Fruit fly (Drosophila melanogaster): ENCODE data around the gene sgl.

The sgl gene

dm6 chr3L:6968961-6969814 lies 4.6 kb upstream of the sgl start, which contains the start of the genes Mis12 and CG9953 (continued):
- TF ChIP-seq CG6689 (GFP tag; IDR thresholded peaks at IDR 0.05): peak; percentile 70
- TF ChIP-seq CG2875 (GFP tag; optimal IDR thresholded peaks at IDR 0.05): no peak
- no peak for TF ChIP-seq salm (tag; optimal IDR thresholded peaks at IDR 0.05)
- TF ChIP-seq bcd (GFP tag; optimal IDR thresholded peaks at IDR 0.05): peak; percentile 39
- no peak for TF ChIP-seq pita (GFP tag; optimal IDR thresholded peaks at IDR 0.05)
- TF ChIP-seq Atf-2 (GFP tag; optimal IDR thresholded peaks at IDR 0.05): no peak
- TF ChIP-seq CkIIα-i1 (GFP tag; IDR thresholded peaks at IDR 0.05): no peak
- no peak for TF ChIP-seq Antp (GFP tag; optimal IDR thresholded peaks at IDR 0.05)
- TF ChIP-seq CG7786 (GFP tag; optimal IDR thresholded peaks at IDR 0.05): no peak
- no peak for TF ChIP-seq CG6272 (GFP tag; IDR thresholded peaks at IDR 0.05)
- TF ChIP-seq ewg (GFP tag; optimal IDR thresholded peaks at IDR 0.05): no peak
- TF ChIP-seq Mad (GFP tag; optimal IDR thresholded peaks at IDR 0.05): no peak
- TF ChIP-seq HLH4C (GFP tag; IDR thresholded peaks at IDR 0.05; ENCODE audit: partially characterized antibody): no peak
- TF ChIP-seq Lim3 (GFP tag; IDR thresholded peaks at IDR 0.05): no peak
- TF ChIP-seq CG8281 (tag; optimal IDR thresholded peaks at IDR 0.05): no peak
- TF ChIP-seq Dek (tag; optimal IDR thresholded peaks at IDR 0.05): peak; percentile 4
- no peak for TF ChIP-seq seq (GFP tag; IDR thresholded peaks at IDR 0.05)
- peak; percentile 45 for TF ChIP-seq CG15479 (GFP tag; optimal IDR thresholded peaks at IDR 0.05)
- TF ChIP-seq CG4424 (GFP tag; optimal IDR thresholded peaks at IDR 0.05): peak; percentile 35
- peak; percentile 47 for TF ChIP-seq lilli (GFP tag; optimal IDR thresholded peaks at IDR 0.05)
- TF ChIP-seq sim (GFP tag; IDR thresholded peaks at IDR 0.05): peak; percentile 40; the same call in 1 of the 2 replicates
- TF ChIP-seq HmgD (GFP tag; optimal IDR thresholded peaks at IDR 0.05): no peak
- TF ChIP-seq CG17568 (GFP tag; optimal IDR thresholded peaks at IDR 0.05): no peak
- no peak for TF ChIP-seq zen2 (GFP tag; IDR thresholded peaks at IDR 0.05; ENCODE audit: partially characterized antibody)
- TF ChIP-seq CG30431 (GFP tag; optimal IDR thresholded peaks at IDR 0.05): no peak
- no peak for TF ChIP-seq CG14441 (GFP tag; IDR thresholded peaks at IDR 0.05)
- no peak for TF ChIP-seq danr (GFP tag; IDR thresholded peaks at IDR 0.05)
- no peak for TF ChIP-seq CG1603 (tag; optimal IDR thresholded peaks at IDR 0.05)
- TF ChIP-seq HmgZ (tag; optimal IDR thresholded peaks at IDR 0.05): no peak
- peak; percentile 72 for TF ChIP-seq wek (GFP tag; optimal IDR thresholded peaks at IDR 0.05)
- TF ChIP-seq mirr (GFP tag; optimal IDR thresholded peaks at IDR 0.05): no peak
- peak; percentile 68 for TF ChIP-seq CG9727 (GFP tag; optimal IDR thresholded peaks at IDR 0.05)
- no peak for TF ChIP-seq CG14860 (GFP tag; IDR thresholded peaks at IDR 0.05; ENCODE audit: partially characterized antibody)
- TF ChIP-seq HLHmδ (GFP tag; optimal IDR thresholded peaks at IDR 0.05): no peak
- no peak for TF ChIP-seq CG18476 (GFP tag; optimal IDR thresholded peaks at IDR 0.05)
- TF ChIP-seq caup (GFP tag; optimal IDR thresholded peaks at IDR 0.05; ENCODE audit: severe bottlenecking): no peak
- TF ChIP-seq fu2 (GFP tag; optimal IDR thresholded peaks at IDR 0.05): no peak
- no peak for TF ChIP-seq CG1529 (GFP tag; optimal IDR thresholded peaks at IDR 0.05)
- no peak for TF ChIP-seq crp (GFP tag; optimal IDR thresholded peaks at IDR 0.05)
- 0 out of 2 replicates have a peak, but pooled peaks have one; percentile 23 for TF ChIP-seq Drgx (GFP tag; IDR thresholded peaks at IDR 0.05)
- TF ChIP-seq B-H2 (GFP tag; optimal IDR thresholded peaks at IDR 0.05): no peak
- no peak; the same call in 1 of the 2 replicates for TF ChIP-seq stc (GFP tag; IDR thresholded peaks at IDR 0.05)
- TF ChIP-seq wor (GFP tag; IDR thresholded peaks at IDR 0.05): no peak
- TF ChIP-seq CG9215 (GFP tag; IDR thresholded peaks at IDR 0.05): peak; percentile 32; the same call in 1 of the 2 replicates
- TF ChIP-seq repo (GFP tag; optimal IDR thresholded peaks at IDR 0.05): no peak
- no peak for TF ChIP-seq klu (GFP tag; IDR thresholded peaks at IDR 0.05)
- no peak for TF ChIP-seq fd102C (GFP tag; optimal IDR thresholded peaks at IDR 0.05)
- TF ChIP-seq org-1 (GFP tag; optimal IDR thresholded peaks at IDR 0.05): no peak
- TF ChIP-seq CG10321 (GFP tag; IDR thresholded peaks at IDR 0.05): no peak

Data from whole organism, embryonic.